Fruit fly (Drosophila melanogaster): ENCODE measurements around the gene CG15922.

dm6 chr3R:20557114-20557414 is 3.0 kb downstream of the CG15922 start:
- TF ChIP-seq CG8478 (optimal IDR thresholded peaks at IDR 0.05) (no peak), CTCF (optimal IDR thresholded peaks at IDR 0.05) (no peak)
